Worm (Caenorhabditis elegans) whole organism, young adult: ENCODE data around the gene F22F4.4.

Experiments
- B0261.1 ChIP-seq: sonication (generic microtip); optimal IDR thresholded peaks from 2 replicates; lab custom pipeline; 2016; ENCODE audit warnings: mild to moderate bottlenecking, missing genetic modification characterization, moderate library complexity, missing compliant biosample characterization
- C17E4.6 ChIP-seq: fragments of 200-800 bp; sonication (Bioruptor generic); IDR thresholded peaks from 2 replicates; pipeline ENCODE4 v1.3.6; 2022; ENCODE audit warnings: missing genetic modification reagents, missing genetic modification characterization, missing compliant biosample characterization
- F57A8.1 ChIP-seq: fragments of 200-800 bp; sonication (Bioruptor generic); optimal IDR thresholded peaks from 2 replicates; lab custom pipeline; 2018; ENCODE audit warnings: mild to moderate bottlenecking, missing genetic modification characterization, moderate library complexity, missing compliant biosample characterization
- Y79H2A.3 ChIP-seq: fragments of 200-800 bp; sonication (Bioruptor generic); conservative IDR thresholded peaks from 2 replicates; pipeline ENCODE4 v1.3.6; 2022; ENCODE audit warnings: missing genetic modification reagents, missing genetic modification characterization, missing compliant biosample characterization
- atf-7 ChIP-seq: sonication (generic microtip); optimal IDR thresholded peaks from 2 replicates; lab custom pipeline; 2017; ENCODE audit warnings: mild to moderate bottlenecking, missing genetic modification characterization, missing compliant biosample characterization
- fkh-3 ChIP-seq: sonication (generic microtip); optimal IDR thresholded peaks from 2 replicates; lab custom pipeline; 2016; ENCODE audit warnings: mild to moderate bottlenecking, missing genetic modification characterization, missing compliant biosample characterization
- let-607 ChIP-seq, 2 experiments: fragments of 200-800 bp in 1 of 2; sonication (Bioruptor generic) in 1 of 2; sonication (generic microtip) in 1 of 2; optimal IDR thresholded peaks; 2 replicates each; lab custom pipeline; 2016 to 2018; ENCODE audit warnings: mild to moderate bottlenecking in 2 of 2, missing compliant biosample characterization in 2 of 2, missing genetic modification characterization in 2 of 2, moderate library complexity in 2 of 2, missing genotype in 1 of 2
- snpc-4 ChIP-seq, 5 experiments: fragments of 150-350 bp in 1 of 5; sonication (generic microtip) in 4 of 5; optimal IDR thresholded peaks; 2 replicates each; lab custom pipeline; 2014 to 2018; ENCODE audit warnings: missing genetic modification characterization in 5 of 5, missing biosample characterization in 3 of 5, antibody characterized with exemption in 2 of 5, mild to moderate bottlenecking in 2 of 5, missing compliant biosample characterization in 2 of 5, missing genotype in 2 of 5, moderate library complexity in 2 of 5, missing genetic modification reagents in 1 of 5
- ztf-3 ChIP-seq: fragments of 200-800 bp; sonication (Bioruptor generic); optimal IDR thresholded peaks from 2 replicates; lab custom pipeline; 2018; ENCODE audit warnings: mild to moderate bottlenecking, missing genetic modification characterization, missing compliant biosample characterization

DNA sequence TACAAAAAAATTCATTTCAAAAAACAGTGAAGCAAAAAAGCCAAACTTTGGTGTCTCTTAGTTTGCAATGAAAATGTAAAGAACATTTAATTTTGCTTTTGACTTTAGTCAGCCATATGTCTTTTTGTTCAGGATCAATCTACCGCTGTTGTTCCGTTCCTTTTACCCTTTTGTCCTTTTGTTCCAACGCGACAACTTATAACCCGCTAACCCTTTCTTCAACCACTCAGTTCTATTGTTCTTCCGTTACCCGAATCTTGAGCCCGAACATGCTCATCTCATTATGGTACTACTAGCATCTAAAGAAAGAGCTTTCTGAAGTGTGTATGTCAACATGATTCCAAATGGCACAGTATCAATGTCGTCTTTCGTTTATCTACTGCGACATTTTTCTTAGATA, 7.3 kb downstream of the F22F4.4 start:
- TF ChIP-seq snpc-4 (GFP tag; optimal IDR thresholded peaks at IDR 0.05; lab: Kevin White, UChicago): no peak
- TF ChIP-seq snpc-4 (tag; optimal IDR thresholded peaks at IDR 0.05; lab: Kevin White, UChicago): no peak
- no peak for TF ChIP-seq B0261.1 (tag; lab: Kevin White, UChicago)
- TF ChIP-seq C17E4.6 (GFP tag; lab: Robert Waterston, UW): no peak
- no peak for TF ChIP-seq ztf-3
- TF ChIP-seq let-607 (tag; optimal IDR thresholded peaks at IDR 0.05; lab: Kevin White, UChicago): no peak
- TF ChIP-seq atf-7: no peak
- TF ChIP-seq F57A8.1: no peak
- no peak for TF ChIP-seq Y79H2A.3 (GFP tag; lab: Robert Waterston, UW)
- TF ChIP-seq fkh-3 (tag; lab: Kevin White, UChicago): no peak
